Worm (Caenorhabditis elegans): ENCODE measurements around the gene srd-26.

srd-26 gene

DNA sequence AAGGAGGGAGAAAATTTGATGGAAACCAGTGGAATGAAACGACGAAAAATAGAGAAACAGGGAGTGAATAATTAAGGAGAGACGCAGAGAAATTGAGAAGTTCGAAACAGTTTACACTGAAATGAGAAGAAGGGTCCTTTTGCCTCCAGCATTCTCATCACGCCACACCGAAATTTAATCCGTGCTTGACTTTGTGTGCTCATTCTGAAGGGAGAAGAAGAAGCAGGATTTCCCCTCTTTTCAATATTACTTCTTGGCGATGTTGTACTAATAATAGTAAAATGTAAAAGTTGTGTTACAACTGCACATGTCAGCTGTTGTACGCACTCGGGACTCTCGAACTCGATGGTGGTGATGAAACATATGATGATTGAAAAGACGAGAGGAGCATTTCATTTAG lies 9.2 kb downstream of the srd-26 start:
- TF ChIP-seq nhr-11 (tag; optimal IDR thresholded peaks at IDR 0.05) (no peak), sea-2 (GFP tag; optimal IDR thresholded peaks at IDR 0.05) (no peak), eor-1 (tag; optimal IDR thresholded peaks at IDR 0.05) (no peak), elt-2 (tag; optimal IDR thresholded peaks at IDR 0.05) (no peak), fos-1 (tag; optimal IDR thresholded peaks at IDR 0.05) (no peak), snpc-4 (tag; optimal IDR thresholded peaks at IDR 0.05) (no peak), pha-4 (tag; optimal IDR thresholded peaks at IDR 0.05) (no peak), lsy-12 (tag; optimal IDR thresholded peaks at IDR 0.05) (no peak), egl-5 (tag; optimal IDR thresholded peaks at IDR 0.05) (no peak), skn-1 (tag; optimal IDR thresholded peaks at IDR 0.05) (no peak), nhr-237 (tag; optimal IDR thresholded peaks at IDR 0.05) (no peak)

- TF ChIP-seq daf-12 (tag; optimal IDR thresholded peaks at IDR 0.05) (no peak), nhr-25 (tag; optimal IDR thresholded peaks at IDR 0.05) (peak; percentile 69)
Measured at ce11 chrV:14150966-14151365, 11.8 kb downstream of the srd-26 start.

- TF ChIP-seq lin-15B (tag; optimal IDR thresholded peaks at IDR 0.05) (no peak), ztf-11 (tag; optimal IDR thresholded peaks at IDR 0.05) (no peak), mdl-1 (tag; optimal IDR thresholded peaks at IDR 0.05) (no peak)
Measured at ce11 chrV:14149125-14149524, 13.7 kb downstream of the srd-26 start.

DNA sequence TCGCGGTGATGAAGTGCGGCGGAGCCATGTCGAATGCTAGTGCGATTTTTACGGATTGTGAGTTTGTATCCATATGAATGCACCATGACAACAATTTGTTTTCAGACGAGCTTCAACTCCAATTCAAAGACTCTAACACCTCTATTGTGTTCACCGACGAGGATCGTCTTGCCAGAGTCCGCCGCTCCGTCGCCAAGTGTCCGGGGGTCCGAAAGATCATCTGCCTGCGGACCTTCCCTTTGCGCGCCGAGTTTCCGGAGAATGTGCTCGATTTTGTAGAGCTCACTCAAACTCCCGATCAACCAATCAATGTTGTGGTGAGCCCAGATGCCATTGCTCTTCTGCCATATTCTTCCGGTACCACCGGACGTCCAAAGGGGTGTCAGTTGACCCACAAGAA lies 15.7 kb downstream of the srd-26 start:
- TF ChIP-seq nhr-237 (tag; optimal IDR thresholded peaks at IDR 0.05) (no peak), ZK546.5 (tag; optimal IDR thresholded peaks at IDR 0.05) (no peak), pha-4 (tag; optimal IDR thresholded peaks at IDR 0.05) (no peak), nhr-28 (tag; optimal IDR thresholded peaks at IDR 0.05) (no peak)

- no peak for TF ChIP-seq ztf-11 (tag; optimal IDR thresholded peaks at IDR 0.05)
- no peak for TF ChIP-seq mdl-1 (tag; optimal IDR thresholded peaks at IDR 0.05)
- no peak for TF ChIP-seq sea-2 (GFP tag; optimal IDR thresholded peaks at IDR 0.05)
- no peak for TF ChIP-seq lsy-12 (tag; optimal IDR thresholded peaks at IDR 0.05)
- TF ChIP-seq nhr-28 (tag; optimal IDR thresholded peaks at IDR 0.05): no peak
- no peak for TF ChIP-seq ceh-16 (tag; optimal IDR thresholded peaks at IDR 0.05)
- no peak for TF ChIP-seq zag-1 (tag; optimal IDR thresholded peaks at IDR 0.05)
- TF ChIP-seq aly-2 (tag; optimal IDR thresholded peaks at IDR 0.05): no peak
- no peak for TF ChIP-seq ZK546.5 (tag; optimal IDR thresholded peaks at IDR 0.05)
- TF ChIP-seq ceh-9 (tag; optimal IDR thresholded peaks at IDR 0.05): no peak
- no peak for TF ChIP-seq elt-3 (tag; optimal IDR thresholded peaks at IDR 0.05)
- no peak for TF ChIP-seq mml-1 (tag; optimal IDR thresholded peaks at IDR 0.05)
- TF ChIP-seq nhr-11 (tag; optimal IDR thresholded peaks at IDR 0.05): no peak
- no peak for TF ChIP-seq unc-39 (tag; optimal IDR thresholded peaks at IDR 0.05)
- TF ChIP-seq lin-39 (tag; optimal IDR thresholded peaks at IDR 0.05): no peak
- no peak for TF ChIP-seq hmg-11 (tag; optimal IDR thresholded peaks at IDR 0.05)
- no peak for TF ChIP-seq eor-1 (tag; optimal IDR thresholded peaks at IDR 0.05)
- TF ChIP-seq unc-62 (GFP tag; optimal IDR thresholded peaks at IDR 0.05): no peak
- TF ChIP-seq R02D3.7 (tag; optimal IDR thresholded peaks at IDR 0.05): no peak
Measured at ce11 chrV:14146199-14146598, 16.6 kb downstream of the srd-26 start, which contains the start of gene acs-10. acs-10 (plus strand) TSS chrV:14146499.

DNA sequence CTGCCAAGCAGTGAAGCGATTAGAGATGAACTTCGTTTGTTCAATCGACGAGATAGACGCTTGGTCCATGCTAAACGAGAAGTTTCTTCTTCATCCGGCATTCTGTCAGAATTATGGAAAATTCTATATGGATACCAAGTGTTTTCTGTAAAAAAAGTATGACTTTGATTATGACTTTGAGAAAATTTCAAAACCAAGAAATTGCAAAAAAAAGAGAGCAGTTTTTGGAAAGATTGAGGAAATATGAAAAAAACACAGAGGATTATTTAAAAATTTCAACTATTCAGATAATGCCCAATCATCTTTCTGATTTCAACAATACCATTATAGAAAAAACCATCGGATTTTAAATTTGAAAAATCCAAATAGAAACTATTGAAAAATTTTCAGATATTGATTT lies 17.5 kb downstream of the srd-26 start, which contains the start of gene par-1:
Gene par-1 (minus strand): TSS at position 101 of the 400 bp plus-strand sequence.
- TF ChIP-seq ama-1 (optimal IDR thresholded peaks at IDR 0.05) (no peak), nhr-237 (tag; optimal IDR thresholded peaks at IDR 0.05) (no peak), elt-1 (tag; optimal IDR thresholded peaks at IDR 0.05) (no peak), elt-3 (tag; optimal IDR thresholded peaks at IDR 0.05) (no peak), egl-5 (tag; optimal IDR thresholded peaks at IDR 0.05) (no peak)

DNA sequence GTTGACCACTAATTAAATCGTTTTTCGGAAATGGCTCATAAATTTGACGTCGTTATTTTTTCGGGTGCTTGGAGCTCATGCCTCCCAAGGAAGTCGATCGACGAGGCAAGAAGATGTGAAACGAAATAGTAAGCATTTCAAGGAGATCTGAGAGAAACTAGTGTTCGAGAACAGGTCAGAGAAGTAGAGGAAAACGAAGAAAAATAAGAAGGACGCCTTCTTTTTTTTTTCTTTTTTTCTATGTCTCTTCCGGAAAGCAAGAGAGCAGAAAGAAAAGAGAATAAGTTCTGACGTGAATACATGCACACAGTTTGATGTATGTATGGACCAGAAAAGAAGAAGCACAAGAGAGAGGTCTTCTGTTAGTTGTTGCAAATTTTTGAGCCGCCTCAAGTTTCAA lies 19.2 kb downstream of the srd-26 start:
- TF ChIP-seq pqm-1 (tag; optimal IDR thresholded peaks at IDR 0.05): no peak
- TF ChIP-seq tbx-2 (tag; optimal IDR thresholded peaks at IDR 0.05): peak; percentile 48
- TF ChIP-seq unc-62 (GFP tag; optimal IDR thresholded peaks at IDR 0.05): no peak
- no peak for TF ChIP-seq skn-1 (tag; optimal IDR thresholded peaks at IDR 0.05)
- peak; percentile 58 for TF ChIP-seq hmg-11 (tag; optimal IDR thresholded peaks at IDR 0.05)
- TF ChIP-seq eor-1 (tag; optimal IDR thresholded peaks at IDR 0.05): no peak
- TF ChIP-seq unc-39 (tag; optimal IDR thresholded peaks at IDR 0.05): no peak
- TF ChIP-seq lin-39 (tag; optimal IDR thresholded peaks at IDR 0.05): no peak
- no peak for TF ChIP-seq mml-1 (tag; optimal IDR thresholded peaks at IDR 0.05)
- TF ChIP-seq lin-15B (tag; optimal IDR thresholded peaks at IDR 0.05): peak; percentile 38
- TF ChIP-seq mdl-1 (tag; optimal IDR thresholded peaks at IDR 0.05): no peak
- TF ChIP-seq egl-27 (tag; optimal IDR thresholded peaks at IDR 0.05): no peak
- TF ChIP-seq fos-1 (tag; optimal IDR thresholded peaks at IDR 0.05): no peak
- no peak for TF ChIP-seq ama-1 (optimal IDR thresholded peaks at IDR 0.05)
- peak; percentile 53 for TF ChIP-seq nfya-1 (tag; optimal IDR thresholded peaks at IDR 0.05; ENCODE audit: insufficient read depth)
- TF ChIP-seq fkh-10 (GFP tag; optimal IDR thresholded peaks at IDR 0.05): peak; percentile 77
